Worm (Caenorhabditis elegans): ENCODE data around the gene F15D4.5.

ce11 chrII:13235289-13235688 is 9.9 kb upstream of the F15D4.5 start, which contains the start of gene flp-16:
- TF ChIP-seq tab-1 (GFP tag; IDR thresholded peaks at IDR 0.05) (no peak), ref-1 (GFP tag; conservative IDR thresholded peaks at IDR 0.05) (no peak), flt-1 (GFP tag; IDR thresholded peaks at IDR 0.05) (no peak), T22C8.4 (GFP tag; IDR thresholded peaks at IDR 0.05) (no peak), klf-2 (GFP tag; conservative IDR thresholded peaks at IDR 0.05) (no peak), ztf-29 (GFP tag; IDR thresholded peaks at IDR 0.05) (no peak), med-1 (GFP tag; optimal IDR thresholded peaks at IDR 0.05; ENCODE audit: insufficient read depth) (no peak)

Data from whole organism, midembryonic.